Fruit fly (Drosophila melanogaster): ENCODE measurements around the gene unc-13.
"Not testable (repeated sequence)": the region's sequence is repeated elsewhere in the genome, so short reads cannot be mapped to it uniquely, and the experiment has no call there.

Gene unc-13

DNA sequence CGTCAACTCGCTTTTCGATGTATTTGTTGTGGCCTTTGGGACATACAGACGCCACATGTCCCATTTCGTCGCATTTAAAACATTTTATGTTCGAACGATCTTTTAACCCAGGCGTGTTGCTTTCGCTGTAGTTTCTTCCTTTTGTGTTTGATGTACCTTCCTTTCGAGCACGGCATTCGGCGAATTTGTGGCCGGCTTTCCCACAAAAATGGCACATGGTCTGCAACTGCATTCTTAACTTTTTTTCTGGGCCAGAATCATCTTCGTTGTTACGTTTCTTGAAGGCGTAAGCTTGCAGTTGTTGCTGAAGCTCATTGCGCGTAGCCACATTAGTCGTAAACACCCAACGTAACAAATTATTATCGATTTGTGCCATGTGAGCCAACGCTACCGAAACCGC, at the start of gene unc-13:
Gene unc-13 (minus strand): TSS at position 101 of the 400 bp plus-strand sequence.
- TF ChIP-seq CTCF, CG8478 (optimal IDR thresholded peaks at IDR 0.05): not testable (repeated sequence)

DNA sequence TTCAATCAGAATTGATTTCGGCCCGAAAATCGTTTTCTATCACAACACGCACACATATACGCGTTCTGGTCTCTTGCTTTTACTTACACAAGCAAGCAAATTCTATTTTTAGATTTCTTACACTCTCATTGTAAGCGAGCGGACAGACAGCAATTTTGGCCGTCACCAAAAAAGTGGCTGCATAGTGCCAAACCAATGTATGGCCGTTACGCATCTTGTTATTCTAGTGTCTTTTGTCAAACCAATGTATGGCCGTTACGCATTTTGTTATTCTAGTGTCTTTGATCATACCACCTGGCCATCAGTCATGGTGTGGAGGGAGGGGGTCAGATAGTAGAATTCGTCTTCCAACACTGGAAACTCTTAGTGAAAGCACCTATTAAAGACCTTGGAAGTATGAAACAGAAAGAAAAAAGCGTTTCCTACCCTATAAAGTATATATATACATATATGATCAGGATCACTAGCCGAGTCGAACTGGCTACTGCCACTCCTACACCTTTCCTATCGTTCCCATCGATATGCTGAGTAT, 49.0 kb upstream of the unc-13 start:
- no peak for TF ChIP-seq CG8478 (optimal IDR thresholded peaks at IDR 0.05)
- no peak for TF ChIP-seq CTCF (optimal IDR thresholded peaks at IDR 0.05)

DNA sequence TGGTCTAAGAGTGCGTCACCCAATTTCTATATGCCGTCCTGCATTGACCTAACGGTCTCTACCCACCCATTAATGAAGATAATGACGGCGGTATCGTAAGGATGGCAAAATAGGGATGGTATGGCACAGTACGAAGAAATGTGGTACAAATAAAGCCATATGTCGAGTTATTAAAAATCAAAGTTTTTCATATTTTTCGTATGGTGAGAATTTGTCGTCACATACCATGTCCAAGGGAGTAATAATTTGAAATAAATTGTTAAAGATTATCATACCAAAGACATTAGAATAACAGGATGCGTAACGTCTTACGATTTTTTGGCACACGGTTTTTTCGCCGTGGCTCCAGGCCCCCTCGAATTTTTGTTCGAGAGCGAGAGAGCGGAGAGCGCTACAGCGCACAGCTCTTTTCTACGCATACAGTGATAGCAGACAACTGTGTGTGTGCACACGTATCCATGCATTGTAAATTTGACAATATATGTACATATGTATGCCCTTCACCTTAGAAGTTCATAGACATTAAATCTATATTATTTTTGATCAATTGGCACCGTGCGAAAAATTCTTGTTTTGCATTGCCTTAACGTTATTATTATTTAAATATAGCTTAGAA, 47.9 kb upstream of the unc-13 start:
- TF ChIP-seq CG8478 (optimal IDR thresholded peaks at IDR 0.05) (no peak), CTCF (optimal IDR thresholded peaks at IDR 0.05) (no peak)

DNA sequence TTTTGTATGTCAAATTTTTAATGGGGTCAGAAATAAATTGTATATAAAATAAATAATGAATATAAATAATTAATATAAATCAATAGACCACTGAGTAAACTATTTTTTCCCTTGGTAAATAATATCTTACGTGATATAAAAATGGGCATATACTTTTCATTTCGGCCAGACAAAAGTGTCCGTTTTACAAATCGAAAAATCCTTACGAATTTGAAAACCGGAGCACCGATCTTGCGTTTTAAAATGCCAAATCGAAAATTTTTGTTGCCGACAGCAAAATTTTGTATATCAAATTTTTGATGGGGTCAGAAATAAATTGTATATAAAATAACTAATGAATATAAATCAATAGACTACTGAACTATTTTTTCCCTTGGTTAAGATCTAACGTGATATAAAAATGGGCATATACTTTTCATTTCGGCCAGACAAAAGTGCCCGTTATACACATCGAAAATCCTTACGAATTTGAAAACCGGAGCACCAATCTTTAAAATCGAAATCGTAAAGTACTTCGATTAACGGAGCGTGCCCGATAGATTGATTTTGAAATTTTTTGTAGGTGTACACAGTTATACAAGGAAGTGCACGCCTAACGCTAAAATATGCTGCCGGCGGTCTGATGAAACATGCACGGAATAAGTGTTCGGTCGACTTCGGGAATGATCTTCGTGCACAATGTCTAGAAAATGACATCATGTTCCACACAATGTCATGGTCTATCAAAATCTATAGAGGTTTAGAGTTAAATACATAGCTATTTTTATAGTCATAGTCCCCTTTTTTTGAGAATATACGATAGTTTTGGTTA, 47.2 kb upstream of the unc-13 start:
- TF ChIP-seq CTCF (optimal IDR thresholded peaks at IDR 0.05) (no peak), CG8478 (optimal IDR thresholded peaks at IDR 0.05) (no peak)

DNA sequence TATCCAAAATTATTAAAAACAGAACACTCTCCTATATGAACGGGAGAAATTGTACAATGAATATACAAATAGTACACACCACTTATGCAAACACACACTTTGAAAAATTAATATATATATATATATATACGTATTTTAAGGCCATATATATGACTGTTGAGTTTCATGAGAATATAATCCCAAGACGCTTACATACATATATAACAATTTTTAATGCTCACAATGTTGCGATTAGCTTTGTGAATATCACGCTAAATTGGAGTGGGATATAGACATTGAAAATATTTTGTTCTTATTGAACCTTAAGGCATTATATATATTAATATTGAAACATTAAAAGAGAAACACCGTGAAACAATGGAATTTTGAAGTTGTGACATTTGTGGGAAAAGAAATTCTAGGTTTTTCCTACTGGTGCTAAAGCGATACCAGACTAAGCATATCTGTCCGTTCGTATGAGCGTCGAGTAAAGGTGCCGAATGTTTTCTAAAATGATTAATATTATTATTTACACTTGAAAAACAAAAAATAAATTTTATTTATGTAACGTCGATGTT, 46.0 kb upstream of the unc-13 start, which contains the start of gene 4E-T:
Gene 4E-T (minus strand): TSS at position 300 of the 557 bp plus-strand sequence.
- TF ChIP-seq CG8478 (optimal IDR thresholded peaks at IDR 0.05) (no peak), CTCF (optimal IDR thresholded peaks at IDR 0.05) (no peak)

DNA sequence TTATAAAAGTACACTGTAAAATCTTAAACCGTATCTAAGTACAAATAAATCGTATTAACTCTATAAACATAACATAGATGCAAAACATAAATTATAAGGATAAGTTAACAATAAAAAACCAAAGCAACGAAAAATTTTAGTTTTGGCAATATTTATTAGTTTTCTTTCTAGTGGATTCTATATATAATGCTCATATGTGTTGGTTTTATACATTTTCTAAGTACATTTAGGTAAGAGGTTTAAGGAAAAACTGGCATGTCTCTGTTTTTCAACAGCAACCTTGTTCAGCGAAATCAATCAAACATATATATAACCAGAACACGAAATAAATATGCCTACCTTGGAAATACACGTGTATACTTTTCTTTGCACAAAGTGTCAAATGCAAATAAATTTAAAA, 37.2 kb upstream of the unc-13 start:
- TF ChIP-seq CG8478 (optimal IDR thresholded peaks at IDR 0.05) (no peak), CTCF (optimal IDR thresholded peaks at IDR 0.05) (no peak)

DNA sequence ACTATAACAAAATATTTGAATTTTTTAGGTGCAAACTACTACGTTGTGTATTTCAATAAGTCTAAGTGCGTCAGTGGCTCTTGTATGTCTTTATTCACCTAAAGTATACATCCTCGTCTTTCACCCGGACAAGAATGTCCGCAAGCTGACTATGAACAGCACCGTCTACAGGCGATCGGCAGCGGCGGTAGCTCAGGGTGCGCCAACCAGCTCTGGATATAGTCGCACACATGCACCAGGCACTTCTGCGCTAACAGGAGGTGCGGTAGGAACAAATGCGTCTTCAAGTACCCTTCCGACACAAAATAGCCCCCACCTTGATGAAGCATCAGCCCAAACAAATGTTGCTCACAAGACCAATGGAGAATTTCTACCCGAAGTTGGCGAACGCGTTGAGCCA, 34.1 kb upstream of the unc-13 start:
- TF ChIP-seq CTCF (optimal IDR thresholded peaks at IDR 0.05) (no peak), CG8478 (optimal IDR thresholded peaks at IDR 0.05) (no peak)

DNA sequence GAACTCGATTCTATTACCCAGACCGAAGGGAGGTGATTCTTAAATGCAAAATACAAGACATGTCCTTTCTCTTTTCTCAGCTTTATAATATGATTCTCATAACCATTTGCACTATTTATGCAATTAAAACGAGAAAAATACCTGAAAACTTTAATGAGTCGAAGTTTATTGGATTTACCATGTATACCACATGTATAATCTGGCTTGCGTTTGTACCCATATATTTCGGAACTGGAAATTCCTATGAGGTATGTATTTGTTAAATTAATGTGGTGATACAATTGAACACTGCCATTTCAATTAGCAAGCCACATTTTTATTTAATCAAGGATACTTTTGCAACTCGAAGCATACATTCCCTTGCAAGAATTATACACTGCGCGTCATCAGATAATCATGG, 32.2 kb upstream of the unc-13 start:
- TF ChIP-seq CTCF (optimal IDR thresholded peaks at IDR 0.05) (no peak), CG8478 (optimal IDR thresholded peaks at IDR 0.05) (no peak)

DNA sequence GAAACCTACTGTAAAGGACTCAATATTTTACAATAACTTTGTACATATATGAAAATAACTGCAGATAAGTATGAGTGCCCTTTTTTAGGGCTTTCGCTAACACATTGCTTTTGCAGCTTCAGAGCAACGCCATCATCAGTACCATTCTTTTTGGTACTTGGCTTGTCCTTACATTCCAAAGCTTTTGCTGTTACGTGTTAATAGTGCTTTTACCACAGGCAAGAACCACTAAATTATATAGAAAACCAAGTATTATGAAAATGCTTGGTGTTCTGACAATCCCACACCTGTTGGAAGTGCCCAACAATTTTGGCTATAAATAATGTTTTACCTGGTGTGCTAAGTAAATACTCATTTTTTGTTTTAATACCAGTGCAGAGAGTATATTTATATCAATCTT, 25.0 kb upstream of the unc-13 start:
- no peak for TF ChIP-seq CG8478 (optimal IDR thresholded peaks at IDR 0.05)
- no peak for TF ChIP-seq CTCF (optimal IDR thresholded peaks at IDR 0.05)

DNA sequence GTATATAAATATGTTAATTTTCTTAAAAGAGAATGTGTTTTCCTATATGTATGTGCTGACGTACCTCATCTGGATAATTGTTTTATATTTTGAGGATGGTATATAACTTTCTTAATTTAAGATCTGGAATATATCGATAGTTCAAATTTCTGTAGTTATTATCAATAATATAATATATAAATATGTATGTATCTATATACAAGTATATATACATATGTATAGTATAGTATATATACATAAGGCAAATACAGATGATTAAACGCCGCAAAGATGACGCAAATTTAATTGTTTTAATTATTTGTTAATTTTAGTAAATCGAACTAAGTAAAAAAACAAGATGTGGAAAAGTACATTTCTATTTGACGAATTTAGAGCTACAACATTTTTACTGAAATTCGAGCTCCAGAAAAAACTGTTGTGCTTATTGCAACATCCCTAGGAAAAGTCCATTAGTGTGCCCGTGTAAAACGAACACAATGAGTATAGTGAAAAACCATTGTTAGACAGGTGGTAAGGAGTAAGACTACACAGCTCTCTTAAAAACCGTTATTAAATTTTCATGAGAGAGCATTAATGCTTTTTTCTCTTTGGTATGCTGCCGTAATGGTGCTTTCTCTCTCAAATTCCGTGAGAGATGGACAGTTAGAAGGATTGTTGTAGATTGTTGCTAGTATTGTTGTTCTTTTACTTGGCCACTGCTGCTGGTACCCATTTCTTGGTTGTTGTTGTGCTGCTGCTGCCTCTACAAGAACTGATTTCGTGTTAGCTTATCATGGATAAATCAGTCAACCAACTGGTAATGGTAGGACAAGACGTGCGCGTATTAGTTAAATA, 24.1 kb upstream of the unc-13 start, which contains the start of gene mGluR:
Gene mGluR (plus strand): TSS at position 784 of the 834 bp plus-strand sequence.
- TF ChIP-seq CTCF (optimal IDR thresholded peaks at IDR 0.05) (no peak), CG8478 (optimal IDR thresholded peaks at IDR 0.05) (no peak)

DNA sequence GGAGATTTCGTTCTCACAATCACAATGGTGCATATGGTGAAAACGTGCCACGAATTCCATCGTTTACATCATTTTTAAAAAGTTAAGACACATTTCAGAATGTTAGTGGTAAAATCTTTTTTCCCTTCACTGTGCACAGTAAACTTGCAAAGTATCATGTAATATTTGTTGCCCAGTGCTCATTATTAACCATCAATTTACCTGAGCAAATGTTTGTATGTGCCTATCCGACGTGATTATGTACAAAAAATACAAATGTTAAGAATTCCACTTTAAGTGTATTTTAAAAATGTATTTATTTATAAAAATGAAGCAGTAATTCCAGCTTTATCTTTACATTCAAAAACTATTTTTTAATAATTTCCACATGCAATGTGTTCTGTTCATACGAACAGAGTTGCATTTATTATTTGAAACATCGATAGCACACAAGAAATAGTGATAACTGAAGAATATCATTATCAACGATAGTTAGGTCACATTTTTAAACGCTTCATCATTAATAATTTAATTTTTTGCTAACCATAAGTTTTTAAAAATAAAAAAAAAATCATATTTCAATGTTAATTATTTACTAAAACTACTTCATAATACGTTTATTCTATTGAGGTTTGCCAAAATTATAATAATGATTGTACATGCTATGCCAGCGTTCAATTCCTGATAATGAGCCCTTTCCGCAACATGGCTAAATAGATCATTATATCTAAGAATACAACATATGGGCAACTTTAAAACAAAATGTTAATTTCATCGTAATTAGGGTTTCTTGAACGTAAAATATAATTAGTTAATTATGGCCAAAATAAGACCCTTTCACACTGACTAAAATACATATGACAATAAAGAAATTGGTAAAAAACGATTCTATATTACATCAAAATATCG, 18.4 kb upstream of the unc-13 start, which contains the start of gene eIF4G1:
Gene eIF4G1 (minus strand): TSS at position 405 of the 888 bp plus-strand sequence.
- TF ChIP-seq CTCF (optimal IDR thresholded peaks at IDR 0.05) (no peak), CG8478 (optimal IDR thresholded peaks at IDR 0.05) (no peak)

DNA sequence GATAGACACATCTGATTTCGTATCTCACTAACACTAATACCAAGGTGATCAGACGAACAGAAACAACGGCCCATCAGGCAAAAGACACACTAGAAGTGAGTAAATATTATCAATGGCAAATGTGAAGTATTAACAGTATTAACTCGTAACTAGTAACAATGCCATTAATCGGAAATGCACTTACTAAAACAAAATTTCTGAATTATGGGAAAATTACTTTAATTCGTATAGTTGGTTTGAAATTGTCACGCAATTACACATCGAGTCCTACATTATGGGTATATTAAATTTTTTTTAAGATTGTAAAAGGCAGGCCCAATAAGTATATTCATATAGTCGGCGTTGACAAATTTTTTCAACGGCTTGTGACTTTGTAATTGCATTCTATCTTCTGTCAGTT, 10.5 kb upstream of the unc-13 start:
- TF ChIP-seq CTCF (optimal IDR thresholded peaks at IDR 0.05) (no peak), CG8478 (optimal IDR thresholded peaks at IDR 0.05) (no peak)

DNA sequence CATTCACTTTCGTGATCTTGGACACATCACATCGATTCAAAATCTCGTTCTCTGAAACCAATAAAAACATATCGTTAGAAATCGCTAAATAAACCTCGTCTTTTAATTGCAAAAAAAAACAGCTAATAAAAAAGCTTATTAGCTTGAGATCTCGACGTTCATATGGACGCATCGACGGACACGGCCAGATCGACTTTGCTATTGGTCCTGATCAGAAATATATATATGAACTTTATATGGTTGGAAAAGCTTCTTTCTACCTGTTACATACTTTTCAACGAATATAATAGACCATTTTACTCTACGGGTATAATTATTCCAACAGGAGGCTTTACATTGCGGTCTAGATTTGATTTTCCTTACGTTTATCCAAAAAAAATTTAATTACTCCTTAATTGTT, 3.0 kb downstream of the unc-13 start:
- no peak for TF ChIP-seq CG8478 (optimal IDR thresholded peaks at IDR 0.05)
- TF ChIP-seq CTCF (optimal IDR thresholded peaks at IDR 0.05) = no peak

DNA sequence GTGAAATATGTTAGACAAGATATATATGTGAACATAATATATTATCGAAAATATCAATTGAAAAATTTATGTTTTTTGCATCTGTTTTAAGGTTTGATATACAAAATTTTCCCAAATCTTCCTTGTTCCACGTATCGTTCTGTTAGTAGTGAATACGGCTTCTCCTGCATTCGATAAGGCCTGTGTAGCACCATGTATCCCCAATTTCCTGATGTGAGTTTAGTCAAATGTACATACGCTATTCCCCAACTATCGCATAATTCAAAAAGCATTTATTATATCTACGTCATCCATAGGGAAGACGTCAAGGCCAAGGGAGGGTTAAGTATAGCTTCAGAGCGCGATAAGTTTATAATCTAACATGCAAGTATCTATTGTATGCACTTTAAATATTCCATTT, 7.5 kb downstream of the unc-13 start:
- TF ChIP-seq CTCF (optimal IDR thresholded peaks at IDR 0.05) (no peak), CG8478 (optimal IDR thresholded peaks at IDR 0.05) (no peak)

Data from S2 (cell line).